Worm (Caenorhabditis elegans) whole organism, L2 larva: ENCODE measurements around the gene nspg-12.

Source experiments
- elt-3 ChIP-seq: sonication (generic microtip); optimal IDR thresholded peaks from 2 replicates; lab custom pipeline; 2017; ENCODE audit warnings: missing biosample characterization, missing genetic modification characterization
- nhr-11 ChIP-seq: fragments of 150-350 bp; optimal IDR thresholded peaks from 2 replicates; lab custom pipeline; 2014; ENCODE audit warnings: missing biosample characterization, missing genetic modification characterization
- zag-1 ChIP-seq: fragments of 150-350 bp; optimal IDR thresholded peaks from 2 replicates; lab custom pipeline; 2014; ENCODE audit warnings: missing biosample characterization, missing genetic modification characterization
- ztf-11 ChIP-seq: sonication (generic microtip); optimal IDR thresholded peaks from 2 replicates; lab custom pipeline; 2017; ENCODE audit warnings: missing biosample characterization, missing genetic modification characterization
- ztf-4 ChIP-seq: fragments of 150-350 bp; optimal IDR thresholded peaks from 2 replicates; lab custom pipeline; 2014; ENCODE audit warnings: missing biosample characterization, missing genetic modification characterization

- no peak for TF ChIP-seq ztf-4
- TF ChIP-seq nhr-11 (tag; lab: Kevin White, UChicago): no peak
- no peak for TF ChIP-seq ztf-11 (tag; lab: Kevin White, UChicago)
- TF ChIP-seq elt-3: no peak
- TF ChIP-seq zag-1 (tag; lab: Kevin White, UChicago): no peak
Observed at ce11 chrX:5269359-5269758, 12.3 kb downstream of the nspg-12 start.
